Worm (Caenorhabditis elegans) whole organism, early embryonic: ENCODE results near the gene R03H10.7.

ENCODE experiments used
- ama-1 ChIP-seq: fragments of 150-350 bp; optimal IDR thresholded peaks from 2 replicates; lab custom pipeline; 2014
- ceh-36 ChIP-seq: sonication (generic microtip); optimal IDR thresholded peaks from 2 replicates; lab custom pipeline; 2016; ENCODE audit warnings: missing genetic modification characterization, inconsistent platforms, missing compliant biosample characterization
- flt-1 ChIP-seq: fragments of 200-800 bp; sonication (Bioruptor generic); IDR thresholded peaks from 2 replicates; pipeline ENCODE4 v1.3.6; 2022; ENCODE audit warnings: missing genetic modification characterization, missing compliant biosample characterization
- hmg-4 ChIP-seq: fragments of 200-800 bp; sonication (Bioruptor generic); optimal IDR thresholded peaks from 2 replicates; lab custom pipeline; 2018; ENCODE audit warnings: mild to moderate bottlenecking, missing genetic modification characterization, missing compliant biosample characterization
- scrt-1 ChIP-seq: fragments of 200-800 bp; sonication (Bioruptor generic); IDR thresholded peaks from 2 replicates; pipeline ENCODE4 v1.3.6; 2022; ENCODE audit warnings: missing genetic modification characterization, missing compliant biosample characterization
- tra-4 ChIP-seq: sonication (generic microtip); optimal IDR thresholded peaks from 2 replicates; lab custom pipeline; 2017; ENCODE audit warnings: missing genetic modification characterization, missing compliant biosample characterization

DNA sequence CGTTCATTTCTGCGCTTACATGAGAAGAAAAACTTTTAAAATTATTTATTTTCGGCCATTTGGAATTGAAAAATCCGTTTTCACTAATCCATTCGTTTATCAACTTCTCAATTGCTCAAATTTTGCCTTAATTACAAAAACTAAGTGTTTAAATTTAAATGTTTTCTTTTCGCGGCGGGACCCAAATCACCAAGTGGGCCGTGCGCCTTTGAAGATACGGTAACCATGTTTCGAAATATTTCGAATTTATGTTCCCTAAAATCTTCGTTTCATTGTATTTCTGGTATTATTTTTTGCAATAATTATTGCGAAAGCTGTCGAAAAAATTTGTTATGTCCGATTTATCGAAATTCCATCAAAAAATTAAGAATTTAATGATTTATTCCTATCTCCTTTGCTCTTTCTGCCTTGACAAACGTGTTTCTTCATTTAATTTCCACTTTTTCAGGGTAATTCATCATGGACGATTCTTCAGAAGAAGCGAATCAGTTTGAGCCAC is 47.9 kb upstream of the R03H10.7 start, which contains the start of gene C16A11.4:
- TF ChIP-seq flt-1 (GFP tag; lab: Robert Waterston, UW) (no peak), ama-1 (lab: Kevin White, UChicago) (no peak), ceh-36 (tag; lab: Kevin White, UChicago) (no peak), scrt-1 (GFP tag; lab: Robert Waterston, UW) (no peak), tra-4 (tag; lab: Kevin White, UChicago) (no peak), hmg-4 (GFP tag; lab: Kevin White, UChicago) (no peak)
